Fruit fly (Drosophila melanogaster): ENCODE data around the gene REG.

- TF ChIP-seq CG5204 (GFP tag; optimal IDR thresholded peaks at IDR 0.05) = no peak
- TF ChIP-seq pad (GFP tag; optimal IDR thresholded peaks at IDR 0.05) = no peak
- TF ChIP-seq CG33017 (tag; optimal IDR thresholded peaks at IDR 0.05) = no peak
- no peak for TF ChIP-seq kay (GFP tag; ENCODE audit: borderline replicate concordance)
- no peak for TF ChIP-seq Clk (GFP tag; optimal IDR thresholded peaks at IDR 0.05)
- TF ChIP-seq CG7101 (tag; optimal IDR thresholded peaks at IDR 0.05) = no peak
- TF ChIP-seq ovo (GFP tag; optimal IDR thresholded peaks at IDR 0.05) = no peak
- TF ChIP-seq CG7045 (GFP tag; optimal IDR thresholded peaks at IDR 0.05) = no peak
- TF ChIP-seq CG11617 (GFP tag; optimal IDR thresholded peaks at IDR 0.05) = no peak
- TF ChIP-seq tj (GFP tag; optimal IDR thresholded peaks at IDR 0.05) = no peak
- no peak for TF ChIP-seq Crg-1 (GFP tag; optimal IDR thresholded peaks at IDR 0.05)
Measured at dm6 chrX:13212138-13212481, at the start of gene REG.
